In genomic region chr3L:21239999-21240509, dm6 we compare ENCODE assay signal across 3 fruit fly cellular contexts.
A peak's percentile ranks its signal among the peaks of the same experiment; 100 is the strongest.
TF ChIP-seq lines count a peak whose summit lies in the region.

No protein-coding gene starts in this region.

TF ChIP-seq in whole organism, embryonic, 481 proteins besides CTCF, POLR2A, EP300 and RAD21 (continued from another document and continues in another):
- TF ChIP-seq ci (GFP tag; IDR thresholded peaks at IDR 0.05; lab: Robert Waterston, UW) (peak; percentile 73; the same call in 2 of the 3 replicates), unc-4 (GFP tag; IDR thresholded peaks at IDR 0.05; lab: Robert Waterston, UW; ENCODE audit: partially characterized antibody) (peak; percentile 47), CG9215 (GFP tag; IDR thresholded peaks at IDR 0.05; lab: Robert Waterston, UW) (no peak), CG1603 (tag; optimal IDR thresholded peaks at IDR 0.05; lab: Kevin White, UChicago) (peak; percentile 20), Scr (GFP tag; IDR thresholded peaks at IDR 0.05; lab: Robert Waterston, UW; ENCODE audit: partially characterized antibody) (peak; percentile 31; the same call in 1 of the 2 replicates), HLHmδ (GFP tag; optimal IDR thresholded peaks at IDR 0.05; lab: Kevin White, UChicago) (peak; percentile 4), CG8089 (GFP tag; optimal IDR thresholded peaks at IDR 0.05; lab: Kevin White, UChicago) (no peak), slbo (GFP tag; IDR thresholded peaks at IDR 0.05; lab: Robert Waterston, UW) (no peak), CG18764 (GFP tag; optimal IDR thresholded peaks at IDR 0.05; lab: Kevin White, UChicago) (no peak), Trl (optimal IDR thresholded peaks at IDR 0.05; lab: Kevin White, UChicago) (peak; percentile 81 to 86), Trl (GFP tag; optimal IDR thresholded peaks at IDR 0.05; lab: Kevin White, UChicago) (no peak), CG4360 (GFP tag; IDR thresholded peaks at IDR 0.05; lab: Robert Waterston, UW) (peak; percentile 51), CG10979 (tag; optimal IDR thresholded peaks at IDR 0.05; lab: Kevin White, UChicago) (no peak), cg (GFP tag; optimal IDR thresholded peaks at IDR 0.05; lab: Kevin White, UChicago) (peak; percentile 31), nerfin-1 (tag; optimal IDR thresholded peaks at IDR 0.05; lab: Kevin White, UChicago) (no peak), CG12769 (tag; optimal IDR thresholded peaks at IDR 0.05; lab: Kevin White, UChicago) (peak; percentile 60), Dip3 (GFP tag; optimal IDR thresholded peaks at IDR 0.05; lab: Kevin White, UChicago) (no peak), Mes4 (GFP tag; optimal IDR thresholded peaks at IDR 0.05; lab: Kevin White, UChicago) (no peak), wor (GFP tag; IDR thresholded peaks at IDR 0.05; lab: Robert Waterston, UW) (no peak), Blimp-1 (GFP tag; optimal IDR thresholded peaks at IDR 0.05; lab: Kevin White, UChicago) (peak; percentile 77), CG2875 (GFP tag; optimal IDR thresholded peaks at IDR 0.05; lab: Kevin White, UChicago) (peak; percentile 29), Meics (GFP tag; optimal IDR thresholded peaks at IDR 0.05; lab: Kevin White, UChicago) (no peak), CG15073 (GFP tag; optimal IDR thresholded peaks at IDR 0.05; lab: Kevin White, UChicago) (no peak), lov (optimal IDR thresholded peaks at IDR 0.05; lab: Kevin White, UChicago) (no peak), lov (GFP tag; IDR thresholded peaks at IDR 0.05; lab: Robert Waterston, UW) (no peak), CG42726 (GFP tag; IDR thresholded peaks at IDR 0.05; lab: Robert Waterston, UW; ENCODE audit: partially characterized antibody) (peak; percentile 73), ken (GFP tag; IDR thresholded peaks at IDR 0.05; lab: Robert Waterston, UW) (no peak), CG15696 (tag; optimal IDR thresholded peaks at IDR 0.05; lab: Kevin White, UChicago) (no peak), CG6813 (GFP tag; optimal IDR thresholded peaks at IDR 0.05; lab: Kevin White, UChicago) (peak; percentile 20), CG11504 (tag; optimal IDR thresholded peaks at IDR 0.05; lab: Kevin White, UChicago) (peak; percentile 57), eve (GFP tag; optimal IDR thresholded peaks at IDR 0.05; lab: Kevin White, UChicago) (no peak), twi (tag; optimal IDR thresholded peaks at IDR 0.05; lab: Kevin White, UChicago) (no peak), HHEX (GFP tag; optimal IDR thresholded peaks at IDR 0.05; lab: Kevin White, UChicago) (no peak), chinmo (GFP tag; IDR thresholded peaks at IDR 0.05; lab: Robert Waterston, UW; ENCODE audit: partially characterized antibody) (peak; percentile 94; the same call in 2 of the 4 replicates), CG5180 (GFP tag; optimal IDR thresholded peaks at IDR 0.05; lab: Kevin White, UChicago) (peak; percentile 24), CG34376 (GFP tag; optimal IDR thresholded peaks at IDR 0.05; lab: Kevin White, UChicago) (peak; percentile 43), MTF-1 (GFP tag; optimal IDR thresholded peaks at IDR 0.05; lab: Kevin White, UChicago; ENCODE audit: borderline replicate concordance) (peak; percentile 57), B-H2 (GFP tag; optimal IDR thresholded peaks at IDR 0.05; lab: Kevin White, UChicago) (no peak), CG3281 (GFP tag; optimal IDR thresholded peaks at IDR 0.05; lab: Kevin White, UChicago) (no peak), ftz-f1 (GFP tag; optimal IDR thresholded peaks at IDR 0.05; lab: Kevin White, UChicago) (peak; percentile 54), CG1832 (GFP tag; optimal IDR thresholded peaks at IDR 0.05; lab: Kevin White, UChicago) (peak; percentile 43), maf-S (GFP tag; optimal IDR thresholded peaks at IDR 0.05; lab: Kevin White, UChicago) (no peak), Dfd (GFP tag; optimal IDR thresholded peaks at IDR 0.05; lab: Kevin White, UChicago) (no peak)

TF ChIP-seq in whole organism, prepupa, 60 proteins besides CTCF, POLR2A, EP300 and RAD21 (continued from another document):
- TF ChIP-seq ss (GFP tag; optimal IDR thresholded peaks at IDR 0.05; lab: Kevin White, UChicago): peak; percentile 29 to 55
- TF ChIP-seq topi (GFP tag; optimal IDR thresholded peaks at IDR 0.05; lab: Kevin White, UChicago): peak; percentile 6
- TF ChIP-seq CG8632 (GFP tag; optimal IDR thresholded peaks at IDR 0.05; lab: Kevin White, UChicago): no peak
- TF ChIP-seq Eip78C (GFP tag; lab: Kevin White, UChicago): peak; percentile 89
- TF ChIP-seq Sox14 (GFP tag; optimal IDR thresholded peaks at IDR 0.05; lab: Kevin White, UChicago): peak; percentile 58
- TF ChIP-seq CG15336 (GFP tag; IDR thresholded peaks at IDR 0.05; lab: Robert Waterston, UW): peak; percentile 64
- no peak for TF ChIP-seq CG6792 (GFP tag; optimal IDR thresholded peaks at IDR 0.05; lab: Kevin White, UChicago)
- no peak for TF ChIP-seq acj6 (GFP tag; optimal IDR thresholded peaks at IDR 0.05; lab: Kevin White, UChicago)
- peak; percentile 41 for TF ChIP-seq Eip75B (GFP tag; optimal IDR thresholded peaks at IDR 0.05; lab: Kevin White, UChicago)
- TF ChIP-seq Eip93F (GFP tag; optimal IDR thresholded peaks at IDR 0.05; lab: Kevin White, UChicago): peak; percentile 24
- TF ChIP-seq esn (GFP tag; optimal IDR thresholded peaks at IDR 0.05; lab: Kevin White, UChicago): peak; percentile 14
- TF ChIP-seq net (GFP tag; optimal IDR thresholded peaks at IDR 0.05; lab: Kevin White, UChicago): peak; percentile 34

TF ChIP-seq in whole organism, wandering third instar larva, 38 proteins besides CTCF, POLR2A, EP300 and RAD21 (continued from another document):
- peak; percentile 58 to 70 for TF ChIP-seq dl (GFP tag; optimal IDR thresholded peaks at IDR 0.05; lab: Kevin White, UChicago; ENCODE audit: insufficient read depth in 1 of 2, partially characterized antibody in 2 of 2)
- no peak for TF ChIP-seq GATAd (GFP tag; optimal IDR thresholded peaks at IDR 0.05; lab: Kevin White, UChicago)
- no peak for TF ChIP-seq usp (GFP tag; optimal IDR thresholded peaks at IDR 0.05; lab: Kevin White, UChicago)
- no peak for TF ChIP-seq Abd-B (GFP tag; optimal IDR thresholded peaks at IDR 0.05; lab: Kevin White, UChicago)
- peak; percentile 10 for TF ChIP-seq rgr (GFP tag; optimal IDR thresholded peaks at IDR 0.05; lab: Kevin White, UChicago)
- no peak for TF ChIP-seq dmrt93B (GFP tag; optimal IDR thresholded peaks at IDR 0.05; lab: Kevin White, UChicago)
- TF ChIP-seq Hr83 (GFP tag; optimal IDR thresholded peaks at IDR 0.05; lab: Kevin White, UChicago; ENCODE audit: poor library complexity, severe bottlenecking): no peak
- no peak for TF ChIP-seq Hr78 (GFP tag; optimal IDR thresholded peaks at IDR 0.05; lab: Kevin White, UChicago)
